Fruit fly (Drosophila melanogaster) whole organism, prepupa: ENCODE measurements around the gene CG14607.

ENCODE experiments used
- Blimp-1 ChIP-seq: fragments of 200-800 bp; sonication (Bioruptor generic); optimal IDR thresholded peaks from 3 replicates; lab custom pipeline; 2017; ENCODE audit warnings: missing biosample characterization, missing genetic modification characterization, mild to moderate bottlenecking, moderate library complexity, missing genetic modification reagents
- CG11902 ChIP-seq: fragments of 200-800 bp; sonication (Bioruptor generic); optimal IDR thresholded peaks from 3 replicates; lab custom pipeline; 2016; ENCODE audit warnings: missing biosample characterization, missing genetic modification characterization
- CG16779 ChIP-seq: fragments of 200-800 bp; sonication (Bioruptor generic); optimal IDR thresholded peaks from 3 replicates; lab custom pipeline; 2017; ENCODE audit warnings: missing biosample characterization, mild to moderate bottlenecking, missing genetic modification characterization
- CG3032 ChIP-seq: fragments of 200-800 bp; optimal IDR thresholded peaks from 2 replicates; lab custom pipeline; 2019; ENCODE audit warnings: missing biosample characterization, mild to moderate bottlenecking, missing genetic modification characterization, moderate library complexity
- CG31627 ChIP-seq: fragments of 200-800 bp; sonication (Bioruptor generic); optimal IDR thresholded peaks from 3 replicates; lab custom pipeline; 2016; ENCODE audit warnings: missing biosample characterization, missing genetic modification characterization
- CG32006 ChIP-seq: fragments of 200-800 bp; sonication (Bioruptor generic); optimal IDR thresholded peaks from 3 replicates; lab custom pipeline; 2017; ENCODE audit warnings: missing biosample characterization, mild to moderate bottlenecking, missing genetic modification characterization
- CG34406 ChIP-seq: fragments of 200-800 bp; sonication (Bioruptor generic); optimal IDR thresholded peaks from 3 replicates; lab custom pipeline; 2016; ENCODE audit warnings: missing biosample characterization, missing genetic modification characterization
- CG3919 ChIP-seq: fragments of 200-800 bp; sonication (Bioruptor generic); optimal IDR thresholded peaks from 3 replicates; lab custom pipeline; 2016; ENCODE audit warnings: missing biosample characterization, missing genetic modification characterization
- CG4318 ChIP-seq: fragments of 200-800 bp; sonication (Bioruptor generic); optimal IDR thresholded peaks from 3 replicates; lab custom pipeline; 2017; ENCODE audit warnings: missing biosample characterization, mild to moderate bottlenecking, missing genetic modification characterization
- CG6163 ChIP-seq: fragments of 200-800 bp; sonication (Bioruptor generic); IDR thresholded peaks from 3 replicates; pipeline ENCODE4 v1.3.6; 2022; ENCODE audit warnings: missing biosample characterization, missing genetic modification characterization
- CG6808 ChIP-seq: fragments of 200-800 bp; sonication (Bioruptor generic); optimal IDR thresholded peaks from 3 replicates; lab custom pipeline; 2017; ENCODE audit warnings: missing biosample characterization, missing genetic modification characterization, mild to moderate bottlenecking, moderate library complexity, missing genetic modification reagents
- CG6854 ChIP-seq: fragments of 200-800 bp; sonication (Bioruptor generic); optimal IDR thresholded peaks from 2 replicates; lab custom pipeline; 2017; ENCODE audit warnings: missing biosample characterization, mild to moderate bottlenecking, missing genetic modification characterization
- CG7368 ChIP-seq: fragments of 200-800 bp; sonication (Bioruptor generic); optimal IDR thresholded peaks from 3 replicates; lab custom pipeline; 2016; ENCODE audit warnings: missing biosample characterization, missing genetic modification characterization
- CG8319 ChIP-seq: fragments of 200-800 bp; sonication (Bioruptor generic); optimal IDR thresholded peaks from 3 replicates; lab custom pipeline; 2016; ENCODE audit warnings: missing biosample characterization, missing genetic modification characterization
- CG9139 ChIP-seq: fragments of 200-800 bp; sonication (Bioruptor generic); optimal IDR thresholded peaks from 3 replicates; lab custom pipeline; 2017; ENCODE audit warnings: missing biosample characterization, mild to moderate bottlenecking, missing genetic modification characterization
- Eip75B ChIP-seq: fragments of 200-800 bp; sonication (Bioruptor generic); optimal IDR thresholded peaks from 3 replicates; lab custom pipeline; 2016; ENCODE audit warnings: missing biosample characterization, missing genetic modification characterization
- Eip78C ChIP-seq: fragments of 200-800 bp; sonication (Bioruptor generic); peaks from one replicate; lab custom pipeline; 2016; ENCODE audit warnings: missing biosample characterization, missing genetic modification characterization
- Ets21C ChIP-seq: fragments of 200-800 bp; sonication (Bioruptor generic); optimal IDR thresholded peaks from 3 replicates; lab custom pipeline; 2016; ENCODE audit warnings: missing biosample characterization, missing genetic modification characterization
- Hr4 ChIP-seq: fragments of 200-800 bp; sonication (Bioruptor generic); optimal IDR thresholded peaks from 3 replicates; lab custom pipeline; 2016; ENCODE audit warnings: missing biosample characterization, missing genetic modification characterization
- Sox102F ChIP-seq: fragments of 200-800 bp; sonication (Bioruptor generic); optimal IDR thresholded peaks from 2 replicates; lab custom pipeline; 2016; ENCODE audit warnings: missing biosample characterization, mild to moderate bottlenecking, missing genetic modification characterization
- Sox14 ChIP-seq: fragments of 200-800 bp; sonication (Bioruptor generic); optimal IDR thresholded peaks from 3 replicates; lab custom pipeline; 2016; ENCODE audit warnings: missing biosample characterization, missing genetic modification characterization
- Sox15 ChIP-seq: fragments of 200-800 bp; sonication (Bioruptor generic); optimal IDR thresholded peaks from 3 replicates; lab custom pipeline; 2016; ENCODE audit warnings: missing biosample characterization, missing genetic modification characterization
- achi ChIP-seq: fragments of 200-800 bp; sonication (Bioruptor generic); optimal IDR thresholded peaks from 3 replicates; lab custom pipeline; 2016; ENCODE audit warnings: missing biosample characterization, missing genetic modification characterization
- acj6 ChIP-seq: fragments of 200-800 bp; sonication (Bioruptor generic); optimal IDR thresholded peaks from 3 replicates; lab custom pipeline; 2016; ENCODE audit warnings: missing biosample characterization, missing genetic modification characterization
- cyc ChIP-seq: fragments of 200-800 bp; sonication (Bioruptor generic); optimal IDR thresholded peaks from 3 replicates; lab custom pipeline; 2016; ENCODE audit warnings: missing biosample characterization, missing genetic modification characterization
- dac ChIP-seq: fragments of 200-800 bp; sonication (Bioruptor generic); optimal IDR thresholded peaks from 2 replicates; lab custom pipeline; 2017; ENCODE audit warnings: missing biosample characterization, mild to moderate bottlenecking, missing genetic modification characterization
- dsx ChIP-seq: fragments of 200-800 bp; optimal IDR thresholded peaks from 3 replicates; lab custom pipeline; 2019; ENCODE audit warnings: missing biosample characterization, mild to moderate bottlenecking, missing genetic modification characterization, moderate library complexity; ENCODE audit not compliant: poor library complexity, severe bottlenecking
- eg ChIP-seq: fragments of 200-800 bp; sonication (Bioruptor generic); IDR thresholded peaks from 3 replicates; pipeline ENCODE4 v1.3.6; 2022; ENCODE audit warnings: missing biosample characterization, missing genetic modification characterization
- esn ChIP-seq: fragments of 200-800 bp; sonication (Bioruptor generic); optimal IDR thresholded peaks from 2 replicates; lab custom pipeline; 2016; ENCODE audit warnings: missing biosample characterization, mild to moderate bottlenecking, missing genetic modification characterization, moderate library complexity
- fd59A ChIP-seq: fragments of 200-800 bp; sonication (Bioruptor generic); optimal IDR thresholded peaks from 2 replicates; lab custom pipeline; 2017; ENCODE audit warnings: missing biosample characterization, mild to moderate bottlenecking, missing genetic modification characterization, missing genetic modification reagents
- fd85E ChIP-seq: fragments of 200-800 bp; sonication (Bioruptor generic); optimal IDR thresholded peaks from 3 replicates; lab custom pipeline; 2016; ENCODE audit warnings: missing biosample characterization, missing genetic modification characterization
- pdm3 ChIP-seq: fragments of 200-800 bp; sonication (Bioruptor generic); optimal IDR thresholded peaks from 3 replicates; lab custom pipeline; 2016; ENCODE audit warnings: missing biosample characterization, missing genetic modification characterization
- ss ChIP-seq, 2 experiments: fragments of 200-800 bp; sonication (Bioruptor generic); optimal IDR thresholded peaks; 2 replicates in 1 of 2; 3 replicates in 1 of 2; lab custom pipeline; 2017 to 2018; ENCODE audit warnings: mild to moderate bottlenecking in 2 of 2, missing biosample characterization in 2 of 2, missing genetic modification characterization in 2 of 2, moderate library complexity in 1 of 2
- svp ChIP-seq: fragments of 200-800 bp; sonication (Bioruptor generic); peaks from one replicate; lab custom pipeline; 2016; ENCODE audit warnings: missing biosample characterization, missing genetic modification characterization
- topi ChIP-seq: fragments of 200-800 bp; sonication (Bioruptor generic); optimal IDR thresholded peaks from 3 replicates; lab custom pipeline; 2016; ENCODE audit warnings: missing biosample characterization, missing genetic modification characterization
- vri ChIP-seq: fragments of 200-800 bp; sonication (Bioruptor generic); optimal IDR thresholded peaks from 3 replicates; lab custom pipeline; 2016; ENCODE audit warnings: missing biosample characterization, mild to moderate bottlenecking, missing genetic modification characterization

Gene CG14607

DNA sequence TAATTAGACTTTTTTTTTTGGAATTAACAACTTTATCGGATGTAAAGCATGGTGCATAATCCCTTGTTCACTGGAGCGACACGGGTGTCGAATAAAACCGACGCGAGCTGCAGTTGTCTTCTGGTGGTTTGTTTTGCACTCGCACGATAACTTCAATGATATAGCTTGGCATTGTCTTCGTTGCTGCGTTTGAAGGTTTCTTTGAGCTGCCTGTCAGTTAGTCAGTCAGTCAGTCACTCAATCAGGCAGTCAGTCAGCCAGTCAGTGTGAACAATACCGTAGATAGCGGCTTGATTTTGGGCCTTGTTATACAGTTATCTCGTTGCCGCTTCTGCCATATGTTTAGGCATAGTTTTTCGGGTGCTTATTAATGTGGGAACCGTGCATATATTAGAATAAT is 18.0 kb downstream of the CG14607 start:
- TF ChIP-seq CG6854 (GFP tag; lab: Kevin White, UChicago): no peak
- TF ChIP-seq cyc (GFP tag; lab: Kevin White, UChicago): no peak
- TF ChIP-seq Sox14 (GFP tag; lab: Kevin White, UChicago): no peak
- TF ChIP-seq CG7368: no peak
- no peak for TF ChIP-seq CG34406 (GFP tag; lab: Kevin White, UChicago)
- no peak for TF ChIP-seq Hr4 (GFP tag; lab: Kevin White, UChicago)
- no peak for TF ChIP-seq eg
- no peak for TF ChIP-seq Sox15 (GFP tag; lab: Kevin White, UChicago)
- no peak for TF ChIP-seq CG32006 (GFP tag; lab: Kevin White, UChicago)
- no peak for TF ChIP-seq Blimp-1 (GFP tag; lab: Kevin White, UChicago)
- no peak for TF ChIP-seq dsx
- TF ChIP-seq fd59A: no peak
- no peak for TF ChIP-seq CG31627 (GFP tag; lab: Kevin White, UChicago)

DNA sequence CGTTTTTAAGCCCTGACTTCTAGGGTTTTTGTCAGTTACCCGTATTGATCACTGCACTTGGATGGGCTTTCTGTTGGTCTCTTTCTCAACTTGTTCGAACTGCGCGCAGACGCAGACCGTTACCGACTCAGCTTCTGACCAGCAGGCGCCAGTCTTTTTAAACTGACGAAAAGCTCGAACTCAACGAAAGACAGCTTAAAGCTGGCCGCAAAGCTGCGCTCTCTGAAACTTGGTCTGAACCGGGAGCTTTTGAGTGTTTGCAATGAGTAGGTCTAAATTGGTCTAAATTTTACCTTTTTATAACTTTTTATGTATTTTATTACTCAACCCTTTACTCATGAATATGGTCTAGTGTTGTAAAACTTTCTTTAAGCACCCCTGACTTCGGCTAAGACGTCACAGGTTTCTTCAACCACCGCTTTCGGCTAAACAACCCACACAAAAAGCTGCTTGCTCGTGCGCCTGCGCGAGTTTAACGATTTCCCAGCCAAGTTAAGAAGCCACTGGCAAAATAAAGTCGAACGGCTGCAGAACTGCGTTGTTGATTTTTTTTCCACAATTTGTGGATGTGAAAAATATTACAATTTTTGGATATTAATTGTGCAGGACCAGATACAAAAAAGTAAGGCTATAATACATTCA is 24.1 kb downstream of the CG14607 start, which contains the start of the genes Gld and Syt4:
TSS of gene Gld (minus strand) at position 137 of the 642 bp plus-strand sequence.
TSS of gene Syt4 (plus strand) at position 499 of the 642 bp plus-strand sequence.
- TF ChIP-seq svp (peak; percentile 14), eg (peak; percentile 8; the same call in 1 of the 3 replicates), Eip78C (GFP tag; lab: Kevin White, UChicago) (peak; percentile 44), Sox15 (GFP tag; lab: Kevin White, UChicago) (no peak)

DNA sequence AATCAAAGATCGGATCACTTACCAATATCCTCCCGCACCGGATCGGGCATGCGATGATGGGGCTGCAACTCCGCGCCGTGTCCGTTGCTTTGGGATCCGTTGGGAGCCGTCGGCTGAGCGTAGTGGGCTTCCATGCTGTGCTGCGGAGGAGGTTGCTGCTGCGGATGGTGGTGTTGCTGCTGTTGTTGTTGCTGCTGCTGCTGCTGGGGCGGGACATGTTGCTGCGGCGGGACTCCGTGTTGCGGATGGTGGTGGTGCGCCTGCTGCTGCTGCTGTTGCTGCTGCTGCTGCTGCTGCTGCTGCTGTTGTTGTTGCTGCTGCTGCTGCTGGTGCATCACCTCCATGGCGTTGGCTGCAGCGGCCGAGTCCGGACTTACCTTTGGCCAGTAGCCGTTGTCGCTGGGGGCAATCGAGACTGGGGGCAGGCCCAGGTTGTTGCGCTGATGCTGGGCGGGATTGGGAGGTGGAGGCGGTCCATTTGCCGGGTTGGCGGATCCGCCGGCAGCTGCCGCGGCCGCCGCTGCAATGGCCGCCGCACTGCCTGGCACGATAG is 33.5 kb downstream of the CG14607 start:
- TF ChIP-seq CG4318 (GFP tag; lab: Kevin White, UChicago): no peak
- TF ChIP-seq CG3919: no peak
- TF ChIP-seq esn: no peak
- no peak for TF ChIP-seq acj6 (GFP tag; lab: Kevin White, UChicago)
- no peak for TF ChIP-seq achi
- TF ChIP-seq CG3032 (tag; lab: Kevin White, UChicago): no peak
- TF ChIP-seq CG34406 (GFP tag; lab: Kevin White, UChicago): no peak
- no peak for TF ChIP-seq pdm3 (GFP tag; lab: Kevin White, UChicago)
- no peak for TF ChIP-seq CG11902 (GFP tag; lab: Kevin White, UChicago)
- TF ChIP-seq CG16779 (tag; lab: Kevin White, UChicago): no peak
- TF ChIP-seq eg: no peak
- TF ChIP-seq CG8319 (GFP tag; lab: Kevin White, UChicago): no peak
- no peak for TF ChIP-seq Eip75B (GFP tag; lab: Kevin White, UChicago)
- TF ChIP-seq dac (GFP tag; lab: Kevin White, UChicago): no peak
- no peak for TF ChIP-seq fd59A
- TF ChIP-seq Sox15 (GFP tag; lab: Kevin White, UChicago): no peak
- TF ChIP-seq fd85E: no peak
- TF ChIP-seq vri (GFP tag; lab: Kevin White, UChicago): no peak
- TF ChIP-seq Ets21C: no peak
- TF ChIP-seq CG6163 (GFP tag; lab: Robert Waterston, UW): no peak

DNA sequence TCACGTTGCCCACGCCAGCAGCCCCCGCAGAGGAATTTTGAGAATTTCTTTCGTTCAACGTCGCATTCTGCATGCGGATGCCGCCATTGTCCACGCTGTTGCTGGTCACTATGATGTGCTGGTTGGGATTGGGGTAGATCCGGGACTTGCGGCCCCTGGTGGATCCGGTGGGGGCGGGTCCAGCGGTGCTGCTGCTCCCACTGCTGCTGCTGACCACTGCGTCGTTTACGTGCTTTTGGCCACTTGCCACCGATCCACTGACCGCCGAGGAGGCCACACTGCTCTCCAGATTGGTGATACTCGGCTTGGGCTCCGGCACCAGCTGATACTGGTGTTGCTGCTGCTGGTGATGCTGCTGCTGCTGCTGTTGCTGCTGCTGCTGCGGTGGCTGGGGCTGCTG is 35.2 kb downstream of the CG14607 start:
- TF ChIP-seq Sox15 (GFP tag; lab: Kevin White, UChicago): no peak
- no peak for TF ChIP-seq CG9139 (GFP tag; lab: Kevin White, UChicago)
- TF ChIP-seq pdm3 (GFP tag; lab: Kevin White, UChicago): no peak
- TF ChIP-seq, all 60 proteins: peak for 0

DNA sequence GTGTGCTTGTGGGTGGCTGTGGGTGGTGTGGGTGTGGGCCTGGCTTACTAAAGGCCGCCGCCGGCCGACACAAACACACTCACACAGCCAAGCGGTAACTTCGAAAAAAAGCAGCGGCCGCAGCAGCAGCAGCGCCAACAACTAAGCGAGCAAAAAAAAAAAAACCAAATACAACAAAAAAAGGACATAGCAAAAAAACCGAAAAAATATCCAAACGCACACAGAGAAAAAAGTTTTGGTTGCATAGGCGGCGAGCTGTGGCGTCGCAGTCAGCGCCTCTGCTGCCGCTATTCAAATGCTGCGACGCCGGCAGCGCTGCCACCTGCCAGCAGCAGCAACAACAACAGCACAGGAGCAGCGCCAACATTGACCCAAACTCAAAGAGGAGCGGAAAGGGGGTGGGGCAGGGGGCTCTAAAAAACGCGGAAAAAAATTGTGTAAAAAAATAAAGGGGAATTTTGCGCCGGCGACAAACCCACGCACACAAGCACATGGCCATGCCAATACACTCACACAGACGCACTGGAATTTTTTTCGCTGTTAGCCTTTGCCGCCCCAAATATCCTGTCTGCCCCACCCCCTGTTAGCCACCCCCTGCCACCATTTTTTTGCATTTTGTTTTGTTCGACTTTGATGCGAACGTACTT is 40.8 kb downstream of the CG14607 start:
- TF ChIP-seq svp (peak; percentile 63), Sox102F (GFP tag; lab: Kevin White, UChicago) (peak; percentile 11), fd85E (no peak), topi (GFP tag; lab: Kevin White, UChicago) (no peak), CG6808 (GFP tag; lab: Kevin White, UChicago) (peak; percentile 14), CG6163 (GFP tag; lab: Robert Waterston, UW) (0 out of 3 replicates have a peak, but pooled peaks have one; percentile 45), CG9139 (GFP tag; lab: Kevin White, UChicago) (peak; percentile 11), ss (GFP tag; optimal IDR thresholded peaks at IDR 0.05; lab: Kevin White, UChicago) (peak; percentile 5 to 35), dac (GFP tag; lab: Kevin White, UChicago) (no peak), eg (peak; percentile 45; the same call in 1 of the 3 replicates)
